Worm (Caenorhabditis elegans) whole organism, dauer: ENCODE results near the gene mrps-34.

Experiments used
- unc-62 ChIP-seq: sonication (generic microtip); optimal IDR thresholded peaks from 2 replicates; lab custom pipeline; 2017; ENCODE audit warnings: missing biosample characterization, missing genetic modification reagents, missing genetic modification characterization

mrps-34 gene

ce11 chrIII:4542362-4542931, at the start of gene mrps-34, which contains the start of gene cisd-3.1:
mrps-34 (minus strand) TSS chrIII:4542452.
cisd-3.1 (plus strand) TSS chrIII:4542881.
- TF ChIP-seq unc-62 (GFP tag; lab: Kevin White, UChicago), result no peak

ce11 chrIII:4587177-4587576, 44.9 kb upstream of the mrps-34 start, which contains the start of the genes F35G12.7 and smc-4:
F35G12.7 (minus strand) TSS chrIII:4587330.
smc-4 (plus strand) TSS chrIII:4587501.
- TF ChIP-seq unc-62 (GFP tag; lab: Kevin White, UChicago), result no peak

- no peak for TF ChIP-seq unc-62 (GFP tag; lab: Kevin White, UChicago)
These were observed 41.9 kb upstream of the mrps-34 start, which contains the start of gene F35G12.5 for ce11 chrIII:4584068-4584566. F35G12.5 (plus strand) TSS chrIII:4584118.

DNA sequence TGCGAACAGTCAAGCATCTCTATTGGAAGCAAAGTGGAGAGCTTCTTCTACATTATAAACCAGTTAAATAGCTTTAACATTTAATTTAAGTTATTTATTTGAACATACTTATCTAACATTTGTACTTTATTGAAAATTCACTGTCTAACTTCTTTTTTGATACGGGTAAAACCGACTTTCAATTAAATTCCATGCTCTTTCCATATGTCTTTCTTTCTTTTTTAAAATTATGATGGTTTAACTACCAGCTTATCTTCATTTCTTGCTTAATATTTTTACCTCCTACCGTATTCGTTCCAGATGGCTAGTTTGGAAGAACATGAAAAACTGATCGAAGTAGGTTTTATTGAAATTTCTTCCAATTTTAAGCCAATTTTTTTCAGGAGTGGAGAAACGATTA, 39.2 kb upstream of the mrps-34 start, which contains the start of gene F35G12.12:
TSS of gene F35G12.12 (plus strand) at position 301 of the 400 bp plus-strand sequence.
- TF ChIP-seq unc-62 (GFP tag; lab: Kevin White, UChicago), result no peak

- no peak for TF ChIP-seq unc-62 (GFP tag; lab: Kevin White, UChicago)
These were observed 36.2 kb upstream of the mrps-34 start, which contains the start of the genes sel-5 and wdr-48 for ce11 chrIII:4578385-4578903. sel-5 (minus strand) TSS chrIII:4578437. wdr-48 (plus strand) TSS chrIII:4578853.

ce11 chrIII:4568455-4568854, 26.2 kb upstream of the mrps-34 start, which contains the start of gene idhg-1:
idhg-1 (plus strand) TSS chrIII:4568797.
- no peak for TF ChIP-seq unc-62 (GFP tag; lab: Kevin White, UChicago)

- no peak for TF ChIP-seq unc-62 (GFP tag; lab: Kevin White, UChicago)
These were observed 25.8 kb upstream of the mrps-34 start, which contains the start of gene mlcd-1 for ce11 chrIII:4568030-4568429. mlcd-1 (minus strand) TSS chrIII:4568130.

ce11 chrIII:4562070-4562788, 20.0 kb upstream of the mrps-34 start, which contains the start of gene pan-1:
pan-1 (plus strand) TSS chrIII:4562738.
- no peak for TF ChIP-seq unc-62 (GFP tag; lab: Kevin White, UChicago)

DNA sequence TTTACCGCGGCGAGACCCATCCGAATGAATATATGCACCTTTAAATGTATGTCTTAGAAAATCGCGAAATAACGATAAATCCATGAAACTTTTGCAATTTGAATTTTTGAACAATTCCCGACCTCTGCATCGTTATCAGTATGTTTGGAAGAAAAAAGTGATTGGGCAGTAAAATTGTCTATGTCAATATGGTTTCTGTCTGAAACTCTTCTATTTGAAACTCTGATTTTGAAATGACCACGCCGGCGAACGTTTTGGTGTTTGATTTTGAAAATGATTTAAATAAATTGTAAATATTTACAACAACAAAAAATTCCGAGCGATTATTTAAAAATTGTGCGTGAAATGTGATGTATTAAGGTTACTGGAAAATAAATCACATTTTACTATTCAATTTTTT, 19.0 kb upstream of the mrps-34 start:
- no peak for TF ChIP-seq unc-62 (GFP tag; lab: Kevin White, UChicago)

DNA sequence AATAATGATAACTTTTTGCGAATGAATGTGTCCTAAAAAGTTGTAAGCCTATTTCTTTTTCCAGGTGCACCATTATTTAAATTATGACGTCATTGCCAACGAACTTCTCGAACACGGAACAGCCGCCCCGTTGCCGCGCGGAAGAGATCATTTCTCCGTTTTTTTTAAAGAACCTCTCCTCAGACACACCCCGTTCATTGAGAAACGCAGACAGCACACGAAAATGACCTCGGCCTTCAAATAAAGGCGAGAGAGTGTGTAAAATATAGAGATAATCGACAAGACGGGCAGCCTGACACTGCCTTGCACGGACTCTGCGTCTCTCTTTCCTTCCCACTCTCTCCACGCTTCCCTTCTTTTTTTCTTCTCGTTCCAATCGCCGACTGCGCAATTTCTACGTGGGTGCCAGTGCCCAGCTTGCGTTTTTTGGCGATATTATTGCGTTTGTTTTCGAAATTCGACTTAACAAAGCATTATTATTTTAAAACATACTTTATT, 18.2 kb upstream of the mrps-34 start:
- no peak for TF ChIP-seq unc-62 (GFP tag; lab: Kevin White, UChicago)

DNA sequence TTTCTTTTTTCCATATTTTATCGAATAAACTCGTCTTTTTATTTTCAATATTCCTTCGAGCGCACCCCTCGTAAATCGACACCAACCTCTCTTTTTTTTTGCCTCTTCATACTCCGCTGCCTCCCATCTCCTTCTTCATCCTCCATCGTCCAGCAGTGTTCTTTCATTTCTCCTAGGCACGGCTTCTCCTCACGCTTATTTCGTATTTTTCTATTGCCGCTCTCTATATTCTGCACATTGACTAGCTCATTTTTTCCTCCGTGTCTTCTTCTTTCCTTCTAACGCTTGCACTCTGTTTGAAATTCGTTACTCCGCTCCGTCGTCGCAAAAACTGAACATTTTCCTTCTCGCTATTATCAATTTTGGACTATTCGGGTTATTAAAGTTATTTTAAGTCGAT, 13.1 kb upstream of the mrps-34 start:
- no peak for TF ChIP-seq unc-62 (GFP tag; lab: Kevin White, UChicago)

DNA sequence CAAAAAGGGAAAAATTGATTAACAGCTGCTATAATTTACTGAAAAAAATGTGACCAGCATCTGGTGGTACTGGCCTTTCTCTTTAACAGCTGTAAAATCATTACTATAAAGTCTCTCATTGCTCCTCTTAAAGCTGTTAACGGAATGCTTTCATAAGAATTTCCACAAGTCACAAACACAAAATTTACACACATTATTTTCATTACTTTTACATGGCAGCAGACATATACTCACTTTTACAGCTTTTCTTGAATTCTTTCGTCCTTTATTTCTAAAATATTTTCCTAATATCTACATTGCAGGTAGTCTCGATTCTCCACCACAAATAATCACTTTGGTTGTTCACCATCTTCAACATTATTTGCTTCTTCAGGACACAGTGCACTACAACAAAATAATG, 11.1 kb upstream of the mrps-34 start, which contains the start of gene imph-1:
TSS of gene imph-1 (plus strand) at position 301 of the 400 bp plus-strand sequence.
- no peak for TF ChIP-seq unc-62 (GFP tag; lab: Kevin White, UChicago)

DNA sequence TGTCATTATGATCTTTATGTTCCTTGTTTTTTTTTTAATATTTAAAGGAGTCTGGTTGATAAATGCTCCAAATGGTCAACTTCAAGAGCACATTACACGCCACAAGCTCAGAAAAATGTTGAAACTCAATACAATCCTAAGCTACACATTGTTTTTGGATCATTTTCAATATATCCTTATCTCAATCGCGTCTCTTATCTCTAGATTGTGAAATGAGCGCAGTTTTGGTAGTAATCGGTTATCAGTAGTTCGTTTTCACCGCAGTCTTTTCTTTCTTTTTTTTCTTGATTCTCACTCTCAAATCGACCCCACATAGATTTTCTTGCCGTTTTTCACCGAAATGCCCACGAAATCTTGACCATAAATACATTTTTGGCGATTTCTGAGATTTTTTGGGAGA, 10.6 kb upstream of the mrps-34 start:
- no peak for TF ChIP-seq unc-62 (GFP tag; lab: Kevin White, UChicago)

DNA sequence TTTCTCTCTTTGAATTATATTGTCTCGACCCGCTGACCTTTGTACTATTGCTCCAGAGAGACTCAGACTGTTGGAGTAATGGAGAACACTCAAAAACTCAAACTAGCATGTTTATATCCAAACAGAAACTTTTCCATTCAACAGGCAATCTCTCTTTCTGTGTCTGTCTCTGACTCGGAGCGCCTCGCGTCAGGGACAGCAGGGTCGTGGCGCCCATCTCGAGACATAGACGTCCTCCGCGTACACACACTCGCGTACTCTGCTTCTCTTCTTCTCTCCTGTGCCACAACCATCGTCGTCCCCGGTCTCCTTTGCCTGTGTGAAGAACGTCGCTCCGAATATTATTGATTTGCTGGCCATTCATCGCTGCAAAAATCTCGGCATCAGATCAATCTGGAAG, 9.7 kb upstream of the mrps-34 start:
- TF ChIP-seq unc-62 (GFP tag; lab: Kevin White, UChicago), result no peak

DNA sequence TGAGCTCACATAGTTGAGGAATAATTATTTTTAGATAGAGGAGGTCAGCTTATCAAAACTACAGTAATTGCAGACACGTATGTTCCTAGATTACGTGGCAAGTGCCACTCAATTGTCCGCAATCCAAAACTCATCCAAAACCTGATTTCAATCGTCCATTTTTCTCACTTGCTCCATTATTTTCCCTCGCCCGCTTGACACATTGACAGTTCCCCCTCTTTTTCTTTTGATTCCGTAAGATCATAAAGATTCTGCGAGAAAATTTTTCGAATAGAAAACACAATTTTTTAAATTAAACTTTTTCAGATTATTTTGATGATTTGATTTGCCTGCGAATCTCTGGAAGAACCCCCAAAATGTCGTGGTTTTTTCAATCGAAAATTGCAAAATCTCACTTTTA, 6.5 kb upstream of the mrps-34 start, which contains the start of gene M88.4:
TSS of gene M88.4 (plus strand) at position 301 of the 400 bp plus-strand sequence.
- TF ChIP-seq unc-62 (GFP tag; lab: Kevin White, UChicago), result no peak
